Fruit fly (Drosophila melanogaster) whole organism, embryonic: ENCODE measurements around the gene Slh.

ENCODE experiments used
- Ada2b ChIP-seq: fragments of 200-800 bp; sonication (Bioruptor generic); IDR thresholded peaks from 2 replicates; pipeline ENCODE4 v1.3.6; 2022; ENCODE audit warnings: missing biosample characterization, missing genetic modification characterization
- Adf1 ChIP-seq: fragments of 200-800 bp; sonication (Bioruptor generic); IDR thresholded peaks from 2 replicates; pipeline ENCODE4 v1.3.6; 2022; ENCODE audit warnings: missing biosample characterization, missing genetic modification characterization
- Bdp1 ChIP-seq: fragments of 200-800 bp; sonication (Bioruptor generic); optimal IDR thresholded peaks from 3 replicates; lab custom pipeline; 2016; ENCODE audit warnings: missing biosample characterization, missing genetic modification characterization
- CG11085 ChIP-seq: fragments of 200-800 bp; sonication (Bioruptor generic); IDR thresholded peaks from 2 replicates; pipeline ENCODE4 v1.3.6; 2022; ENCODE audit warnings: missing biosample characterization, missing genetic modification characterization
- CG12071 ChIP-seq: fragments of 200-800 bp; sonication (Bioruptor generic); optimal IDR thresholded peaks from 3 replicates; lab custom pipeline; 2018; ENCODE audit warnings: missing biosample characterization, mild to moderate bottlenecking, missing genetic modification characterization
- CG12236 ChIP-seq: fragments of 200-800 bp; sonication (Bioruptor generic); optimal IDR thresholded peaks from 2 replicates; lab custom pipeline; 2016; ENCODE audit warnings: missing biosample characterization, missing genetic modification characterization
- CG12769 ChIP-seq: fragments of 200-800 bp; sonication (Bioruptor generic); optimal IDR thresholded peaks from 2 replicates; lab custom pipeline; 2019; ENCODE audit warnings: missing biosample characterization, mild to moderate bottlenecking, missing genetic modification characterization, moderate library complexity
- CG13624 ChIP-seq: fragments of 200-800 bp; sonication (Bioruptor generic); optimal IDR thresholded peaks from 2 replicates; lab custom pipeline; 2016; ENCODE audit warnings: missing biosample characterization, missing genetic modification characterization
- CG30403 ChIP-seq: fragments of 200-800 bp; sonication (Bioruptor generic); optimal IDR thresholded peaks from 3 replicates; lab custom pipeline; 2016; ENCODE audit warnings: missing biosample characterization, missing genetic modification characterization
- CG32767 ChIP-seq: fragments of 200-800 bp; sonication (Bioruptor generic); IDR thresholded peaks from 2 replicates; pipeline ENCODE4 v1.3.6; 2022; ENCODE audit warnings: missing biosample characterization, missing genetic modification characterization
- CG34224 ChIP-seq: fragments of 200-800 bp; sonication (Bioruptor generic); IDR thresholded peaks from 3 replicates; pipeline ENCODE4 v1.3.6; 2022; ENCODE audit warnings: missing biosample characterization, missing genetic modification characterization; ENCODE audit not compliant: partially characterized antibody
- CG3838 ChIP-seq: fragments of 200-800 bp; sonication (Bioruptor generic); optimal IDR thresholded peaks from 3 replicates; lab custom pipeline; 2016; ENCODE audit warnings: missing biosample characterization, missing genetic modification characterization
- CG6791 ChIP-seq: fragments of 200-800 bp; sonication (Bioruptor generic); IDR thresholded peaks from 3 replicates; pipeline ENCODE4 v1.3.6; 2022; ENCODE audit warnings: missing biosample characterization, missing genetic modification characterization; ENCODE audit not compliant: partially characterized antibody
- CG8478 ChIP-seq: fragments of >200 bp; optimal IDR thresholded peaks from 2 replicates; lab custom pipeline; 2018
- CG8765 ChIP-seq: fragments of 200-800 bp; sonication (Bioruptor generic); IDR thresholded peaks from 2 replicates; pipeline ENCODE4 v1.3.6; 2022; ENCODE audit warnings: missing biosample characterization, missing genetic modification characterization
- Dll ChIP-seq: fragments of 200-800 bp; sonication (Bioruptor generic); IDR thresholded peaks from 4 replicates; pipeline ENCODE4 v1.3.6; 2022; ENCODE audit warnings: missing biosample characterization, missing genetic modification characterization; ENCODE audit not compliant: partially characterized antibody
- Dp ChIP-seq: fragments of 200-800 bp; sonication (Bioruptor generic); optimal IDR thresholded peaks from 2 replicates; lab custom pipeline; 2018; ENCODE audit warnings: missing biosample characterization, mild to moderate bottlenecking, missing genetic modification characterization, moderate library complexity
- Fer3 ChIP-seq: fragments of 200-800 bp; sonication (Bioruptor generic); optimal IDR thresholded peaks from 2 replicates; lab custom pipeline; 2018; ENCODE audit warnings: missing biosample characterization, mild to moderate bottlenecking, missing genetic modification characterization, moderate library complexity
- H15 ChIP-seq: fragments of 200-800 bp; sonication (Bioruptor generic); IDR thresholded peaks from 3 replicates; pipeline ENCODE4 v1.3.6; 2022; ENCODE audit warnings: missing biosample characterization, missing genetic modification characterization
- HLHmδ ChIP-seq: fragments of 200-800 bp; sonication (Bioruptor generic); optimal IDR thresholded peaks from 2 replicates; lab custom pipeline; 2018; ENCODE audit warnings: missing biosample characterization, mild to moderate bottlenecking, missing genetic modification characterization, moderate library complexity
- Hr3 ChIP-seq: fragments of 200-800 bp; sonication (Bioruptor generic); optimal IDR thresholded peaks from 3 replicates; lab custom pipeline; 2016; ENCODE audit warnings: missing biosample characterization, missing genetic modification characterization
- Jarid2 ChIP-seq: fragments of 200-800 bp; sonication (Bioruptor generic); optimal IDR thresholded peaks from 3 replicates; lab custom pipeline; 2017; ENCODE audit warnings: mild to moderate bottlenecking, missing biosample characterization, missing genetic modification reagents, missing genetic modification characterization
- MESR4 ChIP-seq: fragments of 200-800 bp; sonication (Bioruptor generic); optimal IDR thresholded peaks from 2 replicates; lab custom pipeline; 2018; ENCODE audit warnings: missing biosample characterization, mild to moderate bottlenecking, missing genetic modification characterization, moderate library complexity
- NFAT ChIP-seq: fragments of 200-800 bp; sonication (Bioruptor generic); IDR thresholded peaks from 2 replicates; pipeline ENCODE4 v1.3.6; 2022; ENCODE audit warnings: missing biosample characterization, missing genetic modification characterization
- Rfx ChIP-seq: fragments of 200-800 bp; sonication (Bioruptor generic); IDR thresholded peaks from 2 replicates; pipeline ENCODE4 v1.3.6; 2022; ENCODE audit warnings: missing biosample characterization, missing genetic modification characterization
- Scr ChIP-seq: fragments of 200-800 bp; sonication (Bioruptor generic); IDR thresholded peaks from 2 replicates; pipeline ENCODE4 v1.3.6; 2022; ENCODE audit warnings: missing biosample characterization, missing genetic modification characterization; ENCODE audit not compliant: partially characterized antibody
- Spps ChIP-seq: fragments of 200-800 bp; sonication (Bioruptor generic); optimal IDR thresholded peaks from 2 replicates; lab custom pipeline; 2018; ENCODE audit warnings: missing biosample characterization, mild to moderate bottlenecking, missing genetic modification characterization
- Stat92E ChIP-seq, 3 experiments: fragments of >200 bp in 2 of 3; fragments of 200-800 bp in 1 of 3; sonication (Bioruptor generic) in 1 of 3; optimal IDR thresholded peaks; 2 replicates each; lab custom pipeline; 2017 to 2019; ENCODE audit warnings: missing biosample characterization in 3 of 3, missing genetic modification characterization in 3 of 3, mild to moderate bottlenecking in 1 of 3, moderate library complexity in 1 of 3
- Trl ChIP-seq, 3 experiments: fragments of >200 bp in 2 of 3; fragments of 200-800 bp in 1 of 3; sonication (Bioruptor generic) in 1 of 3; optimal IDR thresholded peaks; 2 replicates in 1 of 3; 3 replicates in 2 of 3; lab custom pipeline; 2016 to 2017; ENCODE audit warnings: missing biosample characterization in 1 of 3, missing genetic modification characterization in 1 of 3
- Usf ChIP-seq: fragments of 200-800 bp; sonication (Bioruptor generic); optimal IDR thresholded peaks from 2 replicates; lab custom pipeline; 2017; ENCODE audit warnings: missing genotype, missing biosample characterization, missing genetic modification characterization
- amos ChIP-seq: fragments of 200-800 bp; sonication (Bioruptor generic); IDR thresholded peaks from 2 replicates; pipeline ENCODE4 v1.3.6; 2022; ENCODE audit warnings: missing biosample characterization, missing genetic modification characterization; ENCODE audit not compliant: partially characterized antibody
- ash1 ChIP-seq: fragments of 200-800 bp; sonication (Bioruptor generic); optimal IDR thresholded peaks from 2 replicates; lab custom pipeline; 2018; ENCODE audit warnings: missing biosample characterization, mild to moderate bottlenecking, missing genetic modification characterization
- cg ChIP-seq: fragments of 200-800 bp; sonication (Bioruptor generic); optimal IDR thresholded peaks from 3 replicates; lab custom pipeline; 2019; ENCODE audit warnings: missing biosample characterization, mild to moderate bottlenecking, missing genetic modification characterization, moderate library complexity
- chinmo ChIP-seq: fragments of 200-800 bp; sonication (Bioruptor generic); IDR thresholded peaks from 4 replicates; pipeline ENCODE4 v1.3.6; 2022; ENCODE audit warnings: missing biosample characterization, missing genetic modification characterization; ENCODE audit not compliant: partially characterized antibody
- ci ChIP-seq: fragments of 200-800 bp; sonication (Bioruptor generic); IDR thresholded peaks from 3 replicates; pipeline ENCODE4 v1.3.6; 2022; ENCODE audit warnings: missing biosample characterization, missing genetic modification characterization
- crc ChIP-seq: fragments of 200-800 bp; sonication (Bioruptor generic); optimal IDR thresholded peaks from 2 replicates; lab custom pipeline; 2016; ENCODE audit warnings: missing biosample characterization, missing genetic modification characterization
- dati ChIP-seq: fragments of 200-800 bp; sonication (Bioruptor generic); IDR thresholded peaks from 2 replicates; pipeline ENCODE4 v1.3.6; 2022; ENCODE audit warnings: missing biosample characterization, missing genetic modification characterization
- hb ChIP-seq: fragments of 200-800 bp; sonication (Bioruptor generic); IDR thresholded peaks from 3 replicates; pipeline ENCODE4 v1.3.6; 2022; ENCODE audit warnings: missing biosample characterization, missing genetic modification characterization; ENCODE audit not compliant: partially characterized antibody
- lola ChIP-seq, 3 experiments: fragments of >200 bp in 2 of 3; fragments of 200-800 bp in 1 of 3; sonication (Bioruptor generic) in 1 of 3; optimal IDR thresholded peaks; 2 replicates each; lab custom pipeline; 2017 to 2019; ENCODE audit warnings: missing biosample characterization in 3 of 3, missing genetic modification characterization in 3 of 3, mild to moderate bottlenecking in 1 of 3, moderate library complexity in 1 of 3
- maf-S ChIP-seq: fragments of 200-800 bp; sonication (Bioruptor generic); optimal IDR thresholded peaks from 2 replicates; lab custom pipeline; 2016; ENCODE audit warnings: missing biosample characterization, missing genetic modification characterization
- mld ChIP-seq: fragments of 200-800 bp; sonication (Bioruptor generic); IDR thresholded peaks from 3 replicates; pipeline ENCODE4 v1.3.6; 2022; ENCODE audit warnings: missing biosample characterization, missing genetic modification characterization; ENCODE audit not compliant: partially characterized antibody
- pita ChIP-seq: fragments of 200-800 bp; sonication (Bioruptor generic); optimal IDR thresholded peaks from 2 replicates; lab custom pipeline; 2017; ENCODE audit warnings: missing biosample characterization, mild to moderate bottlenecking, missing genetic modification characterization
- ro ChIP-seq: fragments of 200-800 bp; sonication (Bioruptor generic); IDR thresholded peaks from 2 replicates; pipeline ENCODE4 v1.3.6; 2022; ENCODE audit warnings: missing biosample characterization, missing genetic modification characterization
- run ChIP-seq: fragments of 200-800 bp; sonication (Bioruptor generic); optimal IDR thresholded peaks from 3 replicates; lab custom pipeline; 2018; ENCODE audit warnings: missing biosample characterization, mild to moderate bottlenecking, missing genetic modification characterization
- sna ChIP-seq: fragments of 200-800 bp; sonication (Bioruptor generic); IDR thresholded peaks from 2 replicates; pipeline ENCODE4 v1.3.6; 2022; ENCODE audit warnings: missing biosample characterization, missing genetic modification characterization; ENCODE audit not compliant: partially characterized antibody
- sr ChIP-seq: fragments of 200-800 bp; sonication (Bioruptor generic); IDR thresholded peaks from 3 replicates; pipeline ENCODE4 v1.3.6; 2022; ENCODE audit warnings: missing biosample characterization, missing genetic modification characterization
- tna ChIP-seq: fragments of 200-800 bp; sonication (Bioruptor generic); IDR thresholded peaks from 2 replicates; pipeline ENCODE4 v1.3.6; 2022; ENCODE audit warnings: missing biosample characterization, missing genetic modification characterization; ENCODE audit not compliant: partially characterized antibody
- ttk ChIP-seq: fragments of 200-800 bp; sonication (Bioruptor generic); IDR thresholded peaks from 2 replicates; pipeline ENCODE4 v2.1.2; 2022; ENCODE audit warnings: missing biosample characterization, missing genetic modification characterization
- tx ChIP-seq: fragments of 200-800 bp; sonication (Bioruptor generic); optimal IDR thresholded peaks from 2 replicates; lab custom pipeline; 2016; ENCODE audit warnings: missing biosample characterization, missing genetic modification characterization
- zen ChIP-seq: fragments of 200-800 bp; sonication (Bioruptor generic); optimal IDR thresholded peaks from 3 replicates; lab custom pipeline; 2018; ENCODE audit warnings: missing biosample characterization, mild to moderate bottlenecking, missing genetic modification characterization, moderate library complexity

The Slh gene

DNA sequence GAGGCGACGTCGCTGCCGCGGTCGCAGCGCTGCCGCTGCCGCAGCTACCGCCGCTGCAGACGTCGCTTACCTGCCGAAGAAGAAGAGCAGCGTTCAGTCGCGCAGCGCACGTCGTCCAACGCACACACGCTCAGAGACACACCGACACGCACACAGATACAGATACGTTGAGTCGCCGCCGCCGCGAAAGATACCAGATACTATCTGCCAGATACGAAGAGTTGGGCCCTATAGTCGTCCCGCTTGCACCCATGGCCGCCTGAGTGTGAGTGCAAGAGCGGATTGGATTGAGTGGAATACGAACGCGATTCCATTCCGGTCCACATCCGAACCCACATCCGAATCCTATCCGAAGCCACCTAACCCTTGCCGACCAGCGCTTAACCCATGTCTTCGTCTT lies 37.8 kb downstream of the Slh start (continued):
- no peak for TF ChIP-seq pita (GFP tag; lab: Kevin White, UChicago)
- peak; percentile 81; the same call in 2 of the 4 replicates for TF ChIP-seq chinmo
- TF ChIP-seq CG11085 (GFP tag; lab: Robert Waterston, UW) = no peak
- peak; percentile 31 for TF ChIP-seq zen (tag; lab: Kevin White, UChicago)
- no peak for TF ChIP-seq crc (GFP tag; lab: Kevin White, UChicago)
- TF ChIP-seq CG12236 (GFP tag; lab: Kevin White, UChicago) = no peak
- TF ChIP-seq Scr = peak; percentile 49; the same call in 1 of the 2 replicates
- no peak for TF ChIP-seq Spps (tag; lab: Kevin White, UChicago)
- TF ChIP-seq Dp (GFP tag; lab: Kevin White, UChicago) = no peak
- no peak for TF ChIP-seq sna
- no peak for TF ChIP-seq lola (GFP tag; optimal IDR thresholded peaks at IDR 0.05; lab: Kevin White, UChicago)
- TF ChIP-seq sr (GFP tag; lab: Robert Waterston, UW) = no peak
- TF ChIP-seq ro (GFP tag; lab: Robert Waterston, UW) = no peak
- no peak for TF ChIP-seq tx (GFP tag; lab: Kevin White, UChicago)
- TF ChIP-seq Adf1 (GFP tag; lab: Robert Waterston, UW) = peak; percentile 98
- no peak for TF ChIP-seq MESR4 (GFP tag; lab: Kevin White, UChicago)
- TF ChIP-seq ttk (GFP tag; lab: Robert Waterston, UW) = no peak
- TF ChIP-seq CG3838 = no peak
- peak; percentile 0 to 27 for TF ChIP-seq Trl (optimal IDR thresholded peaks at IDR 0.05; lab: Kevin White, UChicago)
- TF ChIP-seq Trl (GFP tag; optimal IDR thresholded peaks at IDR 0.05; lab: Kevin White, UChicago) = no peak
- no peak for TF ChIP-seq dati (GFP tag; lab: Robert Waterston, UW)
- TF ChIP-seq ci (GFP tag; lab: Robert Waterston, UW) = peak; percentile 70; the same call in 2 of the 3 replicates
- TF ChIP-seq Usf (GFP tag; lab: Kevin White, UChicago) = no peak
- TF ChIP-seq CG32767 (GFP tag; lab: Robert Waterston, UW) = no peak
- TF ChIP-seq CG34224 (GFP tag; lab: Robert Waterston, UW) = peak; percentile 54; the same call in 2 of the 3 replicates
- TF ChIP-seq Rfx (GFP tag; lab: Robert Waterston, UW) = no peak
- no peak for TF ChIP-seq NFAT
- no peak for TF ChIP-seq Bdp1 (GFP tag; lab: Kevin White, UChicago)
- no peak for TF ChIP-seq ash1
- peak; percentile 38 for TF ChIP-seq HLHmδ
- no peak for TF ChIP-seq CG30403 (GFP tag; lab: Kevin White, UChicago)
- no peak for TF ChIP-seq CG13624 (GFP tag; lab: Kevin White, UChicago)
- no peak for TF ChIP-seq Hr3 (GFP tag; lab: Kevin White, UChicago)
- no peak for TF ChIP-seq Ada2b
- peak; percentile 86 for TF ChIP-seq CG8478
- peak; percentile 79 for TF ChIP-seq Jarid2 (GFP tag; lab: Kevin White, UChicago)
- no peak for TF ChIP-seq H15
- TF ChIP-seq mld = no peak
- no peak for TF ChIP-seq CG8765 (GFP tag; lab: Robert Waterston, UW)
- no peak for TF ChIP-seq hb (GFP tag; lab: Robert Waterston, UW)
- no peak for TF ChIP-seq tna
- TF ChIP-seq cg = peak; percentile 95
- no peak for TF ChIP-seq Fer3 (tag; lab: Kevin White, UChicago)
- TF ChIP-seq amos (GFP tag; lab: Robert Waterston, UW) = peak; percentile 57; the same call in 1 of the 2 replicates
- no peak for TF ChIP-seq CG12769 (tag; lab: Kevin White, UChicago)
- no peak for TF ChIP-seq CG12071 (GFP tag; lab: Kevin White, UChicago)
- no peak for TF ChIP-seq maf-S
- peak; percentile 51; the same call in 1 of the 3 replicates for TF ChIP-seq CG6791 (GFP tag; lab: Robert Waterston, UW)
- no peak for TF ChIP-seq run (tag; lab: Kevin White, UChicago)
- peak; percentile 24; the same call in 1 of the 4 replicates for TF ChIP-seq Dll
- no peak for TF ChIP-seq Stat92E (GFP tag; optimal IDR thresholded peaks at IDR 0.05; lab: Kevin White, UChicago)
